Fruit fly (Drosophila melanogaster) whole organism, prepupa: ENCODE measurements around the gene osk.

ENCODE experiments used
- Blimp-1 ChIP-seq: fragments of 200-800 bp; sonication (Bioruptor generic); optimal IDR thresholded peaks from 3 replicates; lab custom pipeline; 2017; ENCODE audit warnings: missing biosample characterization, missing genetic modification characterization, mild to moderate bottlenecking, moderate library complexity, missing genetic modification reagents
- CG11762 ChIP-seq: fragments of 200-800 bp; sonication (Bioruptor generic); optimal IDR thresholded peaks from 3 replicates; lab custom pipeline; 2016; ENCODE audit warnings: missing biosample characterization, missing genetic modification characterization; ENCODE audit not compliant: insufficient read depth
- CG11902 ChIP-seq: fragments of 200-800 bp; sonication (Bioruptor generic); optimal IDR thresholded peaks from 3 replicates; lab custom pipeline; 2016; ENCODE audit warnings: missing biosample characterization, missing genetic modification characterization
- CG31627 ChIP-seq: fragments of 200-800 bp; sonication (Bioruptor generic); optimal IDR thresholded peaks from 3 replicates; lab custom pipeline; 2016; ENCODE audit warnings: missing biosample characterization, missing genetic modification characterization
- CG3919 ChIP-seq: fragments of 200-800 bp; sonication (Bioruptor generic); optimal IDR thresholded peaks from 3 replicates; lab custom pipeline; 2016; ENCODE audit warnings: missing biosample characterization, missing genetic modification characterization
- CG6276 ChIP-seq: fragments of 200-800 bp; sonication (Bioruptor generic); optimal IDR thresholded peaks from 2 replicates; lab custom pipeline; 2017; ENCODE audit warnings: missing biosample characterization, mild to moderate bottlenecking, missing genetic modification characterization
- CG6792 ChIP-seq: fragments of 200-800 bp; sonication (Bioruptor generic); optimal IDR thresholded peaks from 3 replicates; lab custom pipeline; 2016; ENCODE audit warnings: missing biosample characterization, missing genetic modification characterization
- CG6854 ChIP-seq: fragments of 200-800 bp; sonication (Bioruptor generic); optimal IDR thresholded peaks from 2 replicates; lab custom pipeline; 2017; ENCODE audit warnings: missing biosample characterization, mild to moderate bottlenecking, missing genetic modification characterization
- CG7368 ChIP-seq: fragments of 200-800 bp; sonication (Bioruptor generic); optimal IDR thresholded peaks from 3 replicates; lab custom pipeline; 2016; ENCODE audit warnings: missing biosample characterization, missing genetic modification characterization
- Ets21C ChIP-seq: fragments of 200-800 bp; sonication (Bioruptor generic); optimal IDR thresholded peaks from 3 replicates; lab custom pipeline; 2016; ENCODE audit warnings: missing biosample characterization, missing genetic modification characterization
- Hr39 ChIP-seq: fragments of 200-800 bp; sonication (Bioruptor generic); optimal IDR thresholded peaks from 2 replicates; lab custom pipeline; 2016; ENCODE audit warnings: missing biosample characterization, missing genetic modification characterization
- Sox15 ChIP-seq: fragments of 200-800 bp; sonication (Bioruptor generic); optimal IDR thresholded peaks from 3 replicates; lab custom pipeline; 2016; ENCODE audit warnings: missing biosample characterization, missing genetic modification characterization
- acj6 ChIP-seq: fragments of 200-800 bp; sonication (Bioruptor generic); optimal IDR thresholded peaks from 3 replicates; lab custom pipeline; 2016; ENCODE audit warnings: missing biosample characterization, missing genetic modification characterization
- net ChIP-seq: fragments of 200-800 bp; sonication (Bioruptor generic); optimal IDR thresholded peaks from 3 replicates; lab custom pipeline; 2016; ENCODE audit warnings: missing biosample characterization, missing genetic modification characterization

DNA sequence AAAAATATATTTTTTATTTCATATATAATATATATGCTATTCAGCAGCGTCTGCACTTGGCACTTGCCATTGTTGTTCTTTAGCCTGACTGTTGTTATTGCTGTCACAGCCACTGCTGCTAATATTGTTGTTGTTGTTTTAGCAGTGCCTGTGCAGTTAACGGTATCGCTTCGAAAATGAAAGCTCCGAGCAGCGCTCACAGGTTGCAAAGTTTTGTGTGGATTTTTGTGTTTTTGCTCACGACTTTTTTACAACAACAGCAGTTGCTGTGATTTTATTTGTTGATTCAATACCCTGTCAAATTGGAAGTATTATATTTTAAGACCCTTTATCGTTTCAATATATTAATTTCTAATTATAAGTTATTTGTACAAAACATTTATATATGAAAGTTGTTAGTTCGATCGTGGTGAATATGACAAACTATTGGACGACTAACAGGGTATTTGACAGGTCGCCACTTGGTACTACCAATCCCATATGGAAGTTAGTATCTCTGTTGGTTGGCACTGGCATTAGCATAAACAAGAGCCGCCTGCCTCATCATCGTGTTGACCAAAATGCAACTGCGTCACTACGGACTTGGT is 28.9 kb downstream of the osk start:
- no peak for TF ChIP-seq Hr39
- TF ChIP-seq CG11762 (GFP tag; lab: Kevin White, UChicago): no peak
- TF ChIP-seq Ets21C (GFP tag; lab: Kevin White, UChicago): no peak
- TF ChIP-seq Sox15 (GFP tag; lab: Kevin White, UChicago): no peak
- peak; percentile 42 for TF ChIP-seq Blimp-1 (GFP tag; lab: Kevin White, UChicago)
- TF ChIP-seq CG31627 (GFP tag; lab: Kevin White, UChicago): no peak
- peak; percentile 21 for TF ChIP-seq CG6276 (GFP tag; lab: Kevin White, UChicago)
- no peak for TF ChIP-seq CG6854
- TF ChIP-seq CG11902 (GFP tag; lab: Kevin White, UChicago): no peak
- TF ChIP-seq CG6792 (GFP tag; lab: Kevin White, UChicago): no peak
- no peak for TF ChIP-seq CG3919 (GFP tag; lab: Kevin White, UChicago)
- TF ChIP-seq net (GFP tag; lab: Kevin White, UChicago): no peak
- peak; percentile 8 for TF ChIP-seq acj6
- TF ChIP-seq CG7368: no peak
